Fruit fly (Drosophila melanogaster): ENCODE results near the gene Fum3.

Fum3 gene

dm6 chr3L:11431251-11431925, 34.3 kb downstream of the Fum3 start (continued):
- TF ChIP-seq CG4318 (GFP tag; optimal IDR thresholded peaks at IDR 0.05) (peak; percentile 91), CG9139 (GFP tag; optimal IDR thresholded peaks at IDR 0.05) (peak; percentile 67), svp (GFP tag) (peak; percentile 91), dac (GFP tag; optimal IDR thresholded peaks at IDR 0.05) (peak; percentile 94), cyc (GFP tag; optimal IDR thresholded peaks at IDR 0.05) (peak; percentile 90), CG15336 (GFP tag; IDR thresholded peaks at IDR 0.05) (peak; percentile 95), CG32006 (GFP tag; optimal IDR thresholded peaks at IDR 0.05) (peak; percentile 95), CG6854 (GFP tag; optimal IDR thresholded peaks at IDR 0.05) (peak; percentile 4), CG16779 (tag; optimal IDR thresholded peaks at IDR 0.05) (peak; percentile 89), dsx (GFP tag; optimal IDR thresholded peaks at IDR 0.05; ENCODE audit: poor library complexity, severe bottlenecking) (peak; percentile 82), fd59A (GFP tag; optimal IDR thresholded peaks at IDR 0.05) (peak; percentile 94), fd85E (GFP tag; optimal IDR thresholded peaks at IDR 0.05) (peak; percentile 72), salr (GFP tag; optimal IDR thresholded peaks at IDR 0.05) (peak; percentile 91 to 95), Hr38 (GFP tag; optimal IDR thresholded peaks at IDR 0.05) (peak; percentile 84), Sox14 (GFP tag; optimal IDR thresholded peaks at IDR 0.05) (peak; percentile 95), esn (GFP tag; optimal IDR thresholded peaks at IDR 0.05) (peak; percentile 94), Ets21C (GFP tag; optimal IDR thresholded peaks at IDR 0.05) (peak; percentile 91), CG31627 (GFP tag; optimal IDR thresholded peaks at IDR 0.05) (peak; percentile 96), OdsH (GFP tag; optimal IDR thresholded peaks at IDR 0.05) (peak; percentile 99), acj6 (GFP tag; optimal IDR thresholded peaks at IDR 0.05) (peak; percentile 98), CG6792 (GFP tag; optimal IDR thresholded peaks at IDR 0.05) (peak; percentile 97), vri (GFP tag; optimal IDR thresholded peaks at IDR 0.05) (peak; percentile 80), fkh (GFP tag; optimal IDR thresholded peaks at IDR 0.05) (peak; percentile 12), Sox102F (GFP tag; optimal IDR thresholded peaks at IDR 0.05) (peak; percentile 91), net (GFP tag; optimal IDR thresholded peaks at IDR 0.05) (peak; percentile 98), Eip93F (GFP tag; optimal IDR thresholded peaks at IDR 0.05) (peak; percentile 62), topi (GFP tag; optimal IDR thresholded peaks at IDR 0.05) (peak; percentile 84), spab (GFP tag; optimal IDR thresholded peaks at IDR 0.05) (peak; percentile 86), Blimp-1 (GFP tag; optimal IDR thresholded peaks at IDR 0.05) (peak; percentile 39), CG11762 (GFP tag; optimal IDR thresholded peaks at IDR 0.05; ENCODE audit: insufficient read depth) (peak; percentile 90), CG10631 (GFP tag; optimal IDR thresholded peaks at IDR 0.05) (peak; percentile 97), Met (GFP tag; optimal IDR thresholded peaks at IDR 0.05) (peak; percentile 94)

- TF ChIP-seq CG16779 (tag; optimal IDR thresholded peaks at IDR 0.05) (peak; percentile 2), CG7368 (GFP tag; optimal IDR thresholded peaks at IDR 0.05) (peak; percentile 5), spab (GFP tag; optimal IDR thresholded peaks at IDR 0.05) (peak; percentile 43), Eip93F (GFP tag; optimal IDR thresholded peaks at IDR 0.05) (no peak), CG6808 (GFP tag; optimal IDR thresholded peaks at IDR 0.05) (peak; percentile 27), Sox102F (GFP tag; optimal IDR thresholded peaks at IDR 0.05) (no peak), CG34406 (GFP tag; optimal IDR thresholded peaks at IDR 0.05) (no peak), eg (GFP tag; IDR thresholded peaks at IDR 0.05) (peak; percentile 66; the same call in 1 of the 3 replicates), fkh (GFP tag; optimal IDR thresholded peaks at IDR 0.05) (no peak), CG11902 (GFP tag; optimal IDR thresholded peaks at IDR 0.05) (no peak), Hr38 (GFP tag; optimal IDR thresholded peaks at IDR 0.05) (no peak), fd59A (GFP tag; optimal IDR thresholded peaks at IDR 0.05) (peak; percentile 52), Lpt (GFP tag; optimal IDR thresholded peaks at IDR 0.05) (peak; percentile 53), ss (GFP tag; optimal IDR thresholded peaks at IDR 0.05) (peak in 1 of 2 experiments; percentile 8), CG8319 (GFP tag; optimal IDR thresholded peaks at IDR 0.05) (no peak), dac (GFP tag; optimal IDR thresholded peaks at IDR 0.05) (peak; percentile 52), Hr4 (GFP tag; optimal IDR thresholded peaks at IDR 0.05) (peak; percentile 66), CG1621 (tag; optimal IDR thresholded peaks at IDR 0.05) (peak; percentile 11), CG6276 (GFP tag; optimal IDR thresholded peaks at IDR 0.05) (no peak), CG11762 (GFP tag; optimal IDR thresholded peaks at IDR 0.05; ENCODE audit: insufficient read depth) (no peak), CG3032 (tag; optimal IDR thresholded peaks at IDR 0.05) (peak; percentile 46), CG9139 (GFP tag; optimal IDR thresholded peaks at IDR 0.05) (no peak), CG32006 (GFP tag; optimal IDR thresholded peaks at IDR 0.05) (peak; percentile 80), esn (GFP tag; optimal IDR thresholded peaks at IDR 0.05) (peak; percentile 13), Eip75B (GFP tag; optimal IDR thresholded peaks at IDR 0.05) (peak; percentile 33), achi (GFP tag; optimal IDR thresholded peaks at IDR 0.05) (peak; percentile 53), Ets21C (GFP tag; optimal IDR thresholded peaks at IDR 0.05) (no peak), topi (GFP tag; optimal IDR thresholded peaks at IDR 0.05) (no peak), vri (GFP tag; optimal IDR thresholded peaks at IDR 0.05) (no peak), pdm3 (GFP tag; optimal IDR thresholded peaks at IDR 0.05) (peak; percentile 59), svp (GFP tag) (peak; percentile 5)
Measured at dm6 chr3L:11429695-11430094, 36.0 kb downstream of the Fum3 start.
